Worm (Caenorhabditis elegans) whole organism, L2 larva: ENCODE data around the gene W07A12.4.

Source experiments
- ama-1 ChIP-seq: fragments of 150-350 bp; optimal IDR thresholded peaks from 2 replicates; lab custom pipeline; 2018; ENCODE audit warnings: inconsistent platforms
- fos-1 ChIP-seq: fragments of 150-350 bp; optimal IDR thresholded peaks from 2 replicates; lab custom pipeline; 2014; ENCODE audit warnings: missing biosample characterization, missing genetic modification characterization
- mdl-1 ChIP-seq, 2 experiments: fragments of 150-350 bp in 1 of 2; sonication (generic microtip) in 1 of 2; optimal IDR thresholded peaks; 2 replicates each; lab custom pipeline; 2017; ENCODE audit warnings: missing biosample characterization in 2 of 2, missing genetic modification characterization in 2 of 2
- nhr-23 ChIP-seq: fragments of 150-350 bp; optimal IDR thresholded peaks from 2 replicates; lab custom pipeline; 2014; ENCODE audit warnings: missing biosample characterization, missing genetic modification reagents, missing genetic modification characterization
- skn-1 ChIP-seq: sonication (generic microtip); optimal IDR thresholded peaks from 2 replicates; lab custom pipeline; 2017; ENCODE audit warnings: missing biosample characterization, missing genetic modification characterization
- unc-62 ChIP-seq: fragments of 150-350 bp; optimal IDR thresholded peaks from 2 replicates; lab custom pipeline; 2014; ENCODE audit warnings: missing biosample characterization, missing genetic modification reagents, missing genetic modification characterization

DNA sequence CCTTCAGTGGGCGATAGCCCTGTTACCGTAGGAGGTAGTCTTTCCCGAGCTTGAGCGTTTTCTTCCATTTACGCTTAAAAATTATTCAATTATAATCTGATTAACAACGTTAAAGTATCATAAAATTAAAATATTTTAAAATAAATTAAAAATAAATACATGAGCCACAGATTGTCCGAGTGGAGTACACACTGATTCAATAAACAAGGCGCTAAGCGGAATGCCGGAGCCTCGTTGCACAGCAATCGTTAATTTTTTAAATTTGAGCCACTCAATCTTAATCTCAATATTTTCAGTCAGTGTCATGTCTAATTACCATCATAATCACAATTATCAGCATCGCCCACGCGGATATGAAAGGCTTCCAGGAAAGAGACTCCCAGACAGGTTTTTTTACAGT lies 31.0 kb downstream of the W07A12.4 start, which contains the start of the genes sec-5 and pir-1:
- TF ChIP-seq fos-1 (tag; lab: Kevin White, UChicago) (peak; percentile 33), skn-1 (tag; lab: Kevin White, UChicago) (no peak), nhr-23 (tag; lab: Kevin White, UChicago) (no peak), ama-1 (no peak), unc-62 (GFP tag; lab: Kevin White, UChicago) (no peak), mdl-1 (tag; optimal IDR thresholded peaks at IDR 0.05; lab: Kevin White, UChicago) (no peak)
